Worm (Caenorhabditis elegans) whole organism, L1 larva: ENCODE results near the gene F48G7.8.

Experiments
- aly-2 ChIP-seq: fragments of 150-350 bp; optimal IDR thresholded peaks from 2 replicates; lab custom pipeline; 2014; ENCODE audit warnings: missing biosample characterization, missing genetic modification characterization
- ama-1 ChIP-seq: fragments of 150-350 bp; optimal IDR thresholded peaks from 2 replicates; lab custom pipeline; 2014
- fos-1 ChIP-seq: fragments of 150-350 bp; optimal IDR thresholded peaks from 2 replicates; lab custom pipeline; 2014; ENCODE audit warnings: missing biosample characterization, missing genetic modification characterization
- lin-13 ChIP-seq: fragments of 150-350 bp; optimal IDR thresholded peaks from 2 replicates; lab custom pipeline; 2014; ENCODE audit warnings: missing biosample characterization, missing genetic modification reagents, missing genetic modification characterization
- lin-39 ChIP-seq: fragments of 150-350 bp; optimal IDR thresholded peaks from 2 replicates; lab custom pipeline; 2014; ENCODE audit warnings: missing biosample characterization, missing genetic modification reagents, missing genetic modification characterization
- nhr-11 ChIP-seq: fragments of 150-350 bp; optimal IDR thresholded peaks from 2 replicates; lab custom pipeline; 2014; ENCODE audit warnings: missing biosample characterization, missing genetic modification characterization
- nhr-12 ChIP-seq: sonication (generic microtip); optimal IDR thresholded peaks from 2 replicates; lab custom pipeline; 2017; ENCODE audit warnings: missing biosample characterization, missing genetic modification characterization
- nhr-47 ChIP-seq: sonication (generic microtip); optimal IDR thresholded peaks from 2 replicates; lab custom pipeline; 2016; ENCODE audit warnings: mild to moderate bottlenecking, missing genetic modification characterization, moderate library complexity, missing compliant biosample characterization
- sox-4 ChIP-seq: sonication (generic microtip); optimal IDR thresholded peaks from 2 replicates; lab custom pipeline; 2016; ENCODE audit warnings: missing genetic modification characterization, missing compliant biosample characterization
- sptf-1 ChIP-seq: fragments of 150-350 bp; optimal IDR thresholded peaks from 2 replicates; lab custom pipeline; 2014; ENCODE audit warnings: missing biosample characterization, missing genetic modification characterization
- tbx-2 ChIP-seq: sonication (generic microtip); optimal IDR thresholded peaks from 2 replicates; lab custom pipeline; 2016; ENCODE audit warnings: missing genetic modification characterization, missing compliant biosample characterization
- tlp-1 ChIP-seq: fragments of 150-350 bp; optimal IDR thresholded peaks from 2 replicates; lab custom pipeline; 2014; ENCODE audit warnings: missing biosample characterization, missing genetic modification characterization
- unc-62 ChIP-seq: fragments of 150-350 bp; optimal IDR thresholded peaks from 2 replicates; lab custom pipeline; 2014; ENCODE audit warnings: missing biosample characterization, missing genetic modification reagents, missing genetic modification characterization
- zag-1 ChIP-seq: fragments of 150-350 bp; optimal IDR thresholded peaks from 2 replicates; lab custom pipeline; 2014; ENCODE audit warnings: missing biosample characterization, missing genetic modification characterization

DNA sequence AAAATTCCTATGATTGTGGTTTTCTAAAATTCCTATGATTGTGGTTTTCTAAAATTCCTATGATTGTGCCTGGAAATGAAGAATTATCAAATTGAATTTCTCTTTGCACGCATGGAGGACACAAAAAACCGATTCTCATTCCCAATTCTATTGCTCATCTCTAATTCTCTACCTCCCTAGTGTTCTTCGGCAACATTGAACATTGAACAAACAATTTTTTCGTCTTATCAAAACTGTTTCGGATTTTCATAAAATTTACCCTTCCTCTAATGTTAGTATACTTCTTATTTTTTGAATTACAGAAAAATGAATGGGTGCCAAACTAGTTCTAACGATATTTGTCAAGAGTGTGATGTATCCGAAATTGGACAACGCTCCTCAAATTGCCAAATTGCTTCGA, 8.8 kb upstream of the F48G7.8 start, which contains the start of gene pals-31:
- TF ChIP-seq nhr-12 (tag; lab: Kevin White, UChicago) (no peak), lin-39 (tag; lab: Kevin White, UChicago) (no peak), nhr-47 (tag; lab: Kevin White, UChicago) (no peak), sptf-1 (tag; lab: Kevin White, UChicago) (no peak), unc-62 (GFP tag; lab: Kevin White, UChicago) (no peak), nhr-11 (tag; lab: Kevin White, UChicago) (no peak), zag-1 (tag; lab: Kevin White, UChicago) (no peak), tbx-2 (tag; lab: Kevin White, UChicago) (no peak), sox-4 (tag; lab: Kevin White, UChicago) (no peak), lin-13 (GFP tag; lab: Kevin White, UChicago) (no peak), tlp-1 (tag; lab: Kevin White, UChicago) (no peak), ama-1 (no peak), fos-1 (tag; lab: Kevin White, UChicago) (no peak), aly-2 (tag; lab: Kevin White, UChicago) (no peak)
